Worm (Caenorhabditis elegans): ENCODE measurements around the gene F11D11.6.

- TF ChIP-seq unc-39 (tag; optimal IDR thresholded peaks at IDR 0.05), result no peak
- TF ChIP-seq nhr-76 (tag; optimal IDR thresholded peaks at IDR 0.05), result no peak
- TF ChIP-seq nhr-28 (tag; optimal IDR thresholded peaks at IDR 0.05), result no peak
- TF ChIP-seq ama-1 (optimal IDR thresholded peaks at IDR 0.05), result no peak
- no peak for TF ChIP-seq snpc-4 (tag; optimal IDR thresholded peaks at IDR 0.05)
- no peak for TF ChIP-seq ceh-82 (tag; optimal IDR thresholded peaks at IDR 0.05)
- no peak for TF ChIP-seq unc-62 (GFP tag; optimal IDR thresholded peaks at IDR 0.05)
- TF ChIP-seq ceh-9 (tag; optimal IDR thresholded peaks at IDR 0.05), result no peak
- TF ChIP-seq ceh-16 (tag; optimal IDR thresholded peaks at IDR 0.05), result no peak
- TF ChIP-seq elt-1 (tag; optimal IDR thresholded peaks at IDR 0.05), result no peak
- TF ChIP-seq zag-1 (tag; optimal IDR thresholded peaks at IDR 0.05), result no peak
- TF ChIP-seq nhr-77 (tag; optimal IDR thresholded peaks at IDR 0.05), result no peak
- TF ChIP-seq nhr-43 (tag; optimal IDR thresholded peaks at IDR 0.05; ENCODE audit: poor library complexity, severe bottlenecking), result no peak
Observed at ce11 chrV:18712118-18712517, 40.8 kb downstream of the F11D11.6 start.

Measured in whole organism, L3 larva.